Fruit fly (Drosophila melanogaster) whole organism, embryonic: Measurements from ENCODE around the gene CG14695.
A peak's percentile ranks its signal among the peaks of the same experiment; 100 is the strongest.

Source experiments
- CG10209 ChIP-seq: fragments of 200-800 bp; sonication (Bioruptor generic); optimal IDR thresholded peaks from 3 replicates; lab custom pipeline; 2017; ENCODE audit warnings: missing biosample characterization, mild to moderate bottlenecking, missing genetic modification characterization, missing genetic modification reagents
- CG10321 ChIP-seq: fragments of 200-800 bp; sonication (Bioruptor generic); IDR thresholded peaks from 2 replicates; pipeline ENCODE4 v1.3.6; 2022; ENCODE audit warnings: missing biosample characterization, missing genetic modification characterization
- CG10979 ChIP-seq: fragments of 200-800 bp; sonication (Bioruptor generic); optimal IDR thresholded peaks from 2 replicates; lab custom pipeline; 2018; ENCODE audit warnings: missing biosample characterization, mild to moderate bottlenecking, missing genetic modification characterization, moderate library complexity
- CG12769 ChIP-seq: fragments of 200-800 bp; sonication (Bioruptor generic); optimal IDR thresholded peaks from 2 replicates; lab custom pipeline; 2019; ENCODE audit warnings: missing biosample characterization, mild to moderate bottlenecking, missing genetic modification characterization, moderate library complexity
- CG14710 ChIP-seq: fragments of 200-800 bp; sonication (Bioruptor generic); optimal IDR thresholded peaks from 3 replicates; lab custom pipeline; 2019; ENCODE audit warnings: missing biosample characterization, mild to moderate bottlenecking, missing genetic modification characterization, moderate library complexity
- CG1792 ChIP-seq: fragments of 200-800 bp; sonication (Bioruptor generic); optimal IDR thresholded peaks from 2 replicates; lab custom pipeline; 2016; ENCODE audit warnings: missing biosample characterization, missing genetic modification characterization
- CG2120 ChIP-seq: fragments of 200-800 bp; sonication (Bioruptor generic); optimal IDR thresholded peaks from 3 replicates; lab custom pipeline; 2016; ENCODE audit warnings: missing biosample characterization, missing genetic modification characterization
- CG31388 ChIP-seq: fragments of 200-800 bp; sonication (Bioruptor generic); optimal IDR thresholded peaks from 2 replicates; lab custom pipeline; 2016; ENCODE audit warnings: missing biosample characterization, missing genetic modification characterization
- CG34422 ChIP-seq: fragments of 200-800 bp; sonication (Bioruptor generic); IDR thresholded peaks from 3 replicates; pipeline ENCODE4 v1.3.6; 2022; ENCODE audit warnings: missing biosample characterization, missing genetic modification characterization
- CG3995 ChIP-seq: fragments of 200-800 bp; sonication (Bioruptor generic); optimal IDR thresholded peaks from 3 replicates; lab custom pipeline; 2016; ENCODE audit warnings: missing biosample characterization, missing genetic modification characterization
- CG4730 ChIP-seq: fragments of 200-800 bp; sonication (Bioruptor generic); IDR thresholded peaks from 2 replicates; pipeline ENCODE4 v1.3.6; 2022; ENCODE audit warnings: missing biosample characterization, missing genetic modification characterization
- CG5180 ChIP-seq: fragments of 200-800 bp; sonication (Bioruptor generic); optimal IDR thresholded peaks from 3 replicates; lab custom pipeline; 2017; ENCODE audit warnings: missing biosample characterization, missing genetic modification characterization, mild to moderate bottlenecking, moderate library complexity, missing genetic modification reagents
- CG6854 ChIP-seq: fragments of 200-800 bp; sonication (Bioruptor generic); optimal IDR thresholded peaks from 3 replicates; lab custom pipeline; 2017; ENCODE audit warnings: missing biosample characterization, mild to moderate bottlenecking, missing genetic modification characterization
- CG8290 ChIP-seq, 3 experiments: fragments of 200-800 bp; sonication (Bioruptor generic); optimal IDR thresholded peaks; 2 replicates each; lab custom pipeline; 2016 to 2019; ENCODE audit warnings: missing biosample characterization in 3 of 3, missing genetic modification characterization in 3 of 3, mild to moderate bottlenecking in 2 of 3, moderate library complexity in 1 of 3
- CG8944 ChIP-seq: fragments of 200-800 bp; sonication (Bioruptor generic); optimal IDR thresholded peaks from 3 replicates; lab custom pipeline; 2016; ENCODE audit warnings: missing biosample characterization, missing genetic modification characterization
- CHES-1-like ChIP-seq: fragments of 200-800 bp; sonication (Bioruptor generic); optimal IDR thresholded peaks from 2 replicates; lab custom pipeline; 2016; ENCODE audit warnings: missing biosample characterization, missing genetic modification characterization
- Dip3 ChIP-seq: fragments of 200-800 bp; sonication (Bioruptor generic); optimal IDR thresholded peaks from 3 replicates; lab custom pipeline; 2016; ENCODE audit warnings: missing biosample characterization, missing genetic modification characterization
- Dll ChIP-seq: fragments of 200-800 bp; sonication (Bioruptor generic); IDR thresholded peaks from 4 replicates; pipeline ENCODE4 v1.3.6; 2022; ENCODE audit warnings: missing biosample characterization, missing genetic modification characterization; ENCODE audit not compliant: partially characterized antibody
- Dp ChIP-seq: fragments of 200-800 bp; sonication (Bioruptor generic); optimal IDR thresholded peaks from 2 replicates; lab custom pipeline; 2018; ENCODE audit warnings: missing biosample characterization, mild to moderate bottlenecking, missing genetic modification characterization, moderate library complexity
- Dref ChIP-seq: fragments of 200-800 bp; sonication (Bioruptor generic); IDR thresholded peaks from 2 replicates; pipeline ENCODE4 v1.3.6; 2022; ENCODE audit warnings: missing biosample characterization, missing genetic modification characterization
- NK7.1 ChIP-seq: fragments of 200-800 bp; sonication (Bioruptor generic); optimal IDR thresholded peaks from 3 replicates; lab custom pipeline; 2016; ENCODE audit warnings: missing biosample characterization, missing genetic modification characterization
- Neu2 ChIP-seq: fragments of 200-800 bp; sonication (Bioruptor generic); optimal IDR thresholded peaks from 3 replicates; lab custom pipeline; 2016; ENCODE audit warnings: missing biosample characterization, missing genetic modification characterization, borderline replicate concordance
- Xbp1 ChIP-seq: fragments of 200-800 bp; sonication (Bioruptor generic); optimal IDR thresholded peaks from 3 replicates; lab custom pipeline; 2016; ENCODE audit warnings: missing biosample characterization, mild to moderate bottlenecking, missing genetic modification characterization
- ab ChIP-seq: fragments of 200-800 bp; sonication (Bioruptor generic); optimal IDR thresholded peaks from 2 replicates; lab custom pipeline; 2016; ENCODE audit warnings: missing biosample characterization, missing genetic modification characterization
- al ChIP-seq: fragments of 200-800 bp; sonication (Bioruptor generic); IDR thresholded peaks from 2 replicates; pipeline ENCODE4 v1.3.6; 2022; ENCODE audit warnings: missing biosample characterization, missing genetic modification characterization
- ap ChIP-seq: fragments of 200-800 bp; sonication (Bioruptor generic); IDR thresholded peaks from 2 replicates; pipeline ENCODE4 v1.3.6; 2022; ENCODE audit warnings: missing biosample characterization, missing genetic modification characterization
- ase ChIP-seq: fragments of 200-800 bp; sonication (Bioruptor generic); IDR thresholded peaks from 3 replicates; pipeline ENCODE4 v1.3.6; 2022; ENCODE audit warnings: missing biosample characterization, missing genetic modification characterization
- bowl ChIP-seq: fragments of 200-800 bp; sonication (Bioruptor generic); IDR thresholded peaks from 2 replicates; pipeline ENCODE4 v1.3.6; 2022; ENCODE audit warnings: missing biosample characterization, missing genetic modification characterization
- dan ChIP-seq: fragments of 200-800 bp; sonication (Bioruptor generic); IDR thresholded peaks from 2 replicates; pipeline ENCODE4 v1.3.6; 2022; ENCODE audit warnings: missing biosample characterization, missing genetic modification characterization
- dmrt99B ChIP-seq: fragments of 200-800 bp; sonication (Bioruptor generic); optimal IDR thresholded peaks from 2 replicates; lab custom pipeline; 2018; ENCODE audit warnings: missing biosample characterization, mild to moderate bottlenecking, missing genetic modification characterization, moderate library complexity
- dpn ChIP-seq, 2 experiments: fragments of 200-800 bp; sonication (Bioruptor generic); optimal IDR thresholded peaks; 3 replicates each; lab custom pipeline; 2016; ENCODE audit warnings: missing biosample characterization in 2 of 2, missing genetic modification characterization in 2 of 2
- emc ChIP-seq: fragments of 200-800 bp; sonication (Bioruptor generic); optimal IDR thresholded peaks from 2 replicates; lab custom pipeline; 2016; ENCODE audit warnings: missing biosample characterization, missing genetic modification characterization
- fd64A ChIP-seq: fragments of 200-800 bp; sonication (Bioruptor generic); optimal IDR thresholded peaks from 3 replicates; lab custom pipeline; 2018; ENCODE audit warnings: missing biosample characterization, mild to moderate bottlenecking, missing genetic modification characterization
- fu2 ChIP-seq: fragments of 200-800 bp; sonication (Bioruptor generic); optimal IDR thresholded peaks from 2 replicates; lab custom pipeline; 2016; ENCODE audit warnings: missing biosample characterization, missing genetic modification characterization
- lilli ChIP-seq: fragments of 200-800 bp; sonication (Bioruptor generic); optimal IDR thresholded peaks from 3 replicates; lab custom pipeline; 2016; ENCODE audit warnings: missing biosample characterization, missing genetic modification characterization
- nerfin-2 ChIP-seq: fragments of 200-800 bp; sonication (Bioruptor generic); IDR thresholded peaks from 2 replicates; pipeline ENCODE4 v1.3.6; 2022; ENCODE audit warnings: missing biosample characterization, missing genetic modification characterization; ENCODE audit not compliant: partially characterized antibody
- peb ChIP-seq: fragments of 200-800 bp; sonication (Bioruptor generic); IDR thresholded peaks from 2 replicates; pipeline ENCODE4 v1.3.6; 2022; ENCODE audit warnings: missing biosample characterization, missing genetic modification characterization
- pnt ChIP-seq: fragments of 200-800 bp; sonication (Bioruptor generic); optimal IDR thresholded peaks from 3 replicates; lab custom pipeline; 2016; ENCODE audit warnings: missing biosample characterization, missing genetic modification characterization
- pzg ChIP-seq: fragments of 200-800 bp; sonication (Bioruptor generic); optimal IDR thresholded peaks from 3 replicates; lab custom pipeline; 2018; ENCODE audit warnings: missing biosample characterization, mild to moderate bottlenecking, missing genetic modification characterization, moderate library complexity
- schlank ChIP-seq: fragments of 200-800 bp; sonication (Bioruptor generic); optimal IDR thresholded peaks from 2 replicates; lab custom pipeline; 2018; ENCODE audit warnings: missing biosample characterization, mild to moderate bottlenecking, missing genetic modification characterization
- sd ChIP-seq: fragments of 200-800 bp; sonication (Bioruptor generic); optimal IDR thresholded peaks from 3 replicates; lab custom pipeline; 2018; ENCODE audit warnings: missing biosample characterization, mild to moderate bottlenecking, missing genetic modification characterization, moderate library complexity
- sens ChIP-seq: fragments of 200-800 bp; sonication (Bioruptor generic); peaks from one replicate; lab custom pipeline; 2016; ENCODE audit warnings: missing biosample characterization, missing genetic modification characterization
- sr ChIP-seq: fragments of 200-800 bp; sonication (Bioruptor generic); IDR thresholded peaks from 3 replicates; pipeline ENCODE4 v1.3.6; 2022; ENCODE audit warnings: missing biosample characterization, missing genetic modification characterization
- tll ChIP-seq, 2 experiments: fragments of 200-800 bp in 1 of 2; fragments of >200 bp in 1 of 2; sonication (Bioruptor generic) in 1 of 2; optimal IDR thresholded peaks; 2 replicates each; lab custom pipeline; 2017 to 2019; ENCODE audit warnings: missing biosample characterization in 2 of 2, missing genetic modification characterization in 2 of 2, mild to moderate bottlenecking in 1 of 2, moderate library complexity in 1 of 2
- ttk ChIP-seq: fragments of 200-800 bp; sonication (Bioruptor generic); IDR thresholded peaks from 2 replicates; pipeline ENCODE4 v2.1.2; 2022; ENCODE audit warnings: missing biosample characterization, missing genetic modification characterization
- vnd ChIP-seq: fragments of 200-800 bp; sonication (Bioruptor generic); IDR thresholded peaks from 3 replicates; pipeline ENCODE4 v1.3.6; 2022; ENCODE audit warnings: missing biosample characterization, missing genetic modification characterization; ENCODE audit not compliant: partially characterized antibody
- zen ChIP-seq: fragments of 200-800 bp; sonication (Bioruptor generic); optimal IDR thresholded peaks from 3 replicates; lab custom pipeline; 2018; ENCODE audit warnings: missing biosample characterization, mild to moderate bottlenecking, missing genetic modification characterization, moderate library complexity
- zen2 ChIP-seq: fragments of 200-800 bp; sonication (Bioruptor generic); IDR thresholded peaks from 3 replicates; pipeline ENCODE4 v1.3.6; 2022; ENCODE audit warnings: missing biosample characterization, missing genetic modification characterization; ENCODE audit not compliant: partially characterized antibody

Gene CG14695

dm6 chr3R:10875515-10876434 lies 3.3 kb downstream of the CG14695 start, which contains the start of gene Sodh2 (continued):
- TF ChIP-seq emc (GFP tag; lab: Kevin White, UChicago) (no peak), Neu2 (GFP tag; lab: Kevin White, UChicago) (no peak), CG3995 (peak; percentile 6), CG12769 (peak; percentile 91), nerfin-2 (GFP tag; lab: Robert Waterston, UW) (no peak), Dip3 (GFP tag; lab: Kevin White, UChicago) (peak; percentile 78), lilli (peak; percentile 83), ap (GFP tag; lab: Robert Waterston, UW) (peak; percentile 32; the same call in 1 of the 2 replicates), zen2 (GFP tag; lab: Robert Waterston, UW) (no peak), sr (peak; percentile 90), pnt (GFP tag; lab: Kevin White, UChicago) (peak; percentile 31), CG2120 (GFP tag; lab: Kevin White, UChicago) (peak; percentile 92), vnd (GFP tag; lab: Robert Waterston, UW) (no peak), peb (GFP tag; lab: Robert Waterston, UW) (no peak), NK7.1 (peak; percentile 15), dmrt99B (tag; lab: Kevin White, UChicago) (peak; percentile 79), ase (peak; percentile 57; the same call in 2 of the 3 replicates), fd64A (peak; percentile 48), CG8290 (GFP tag; optimal IDR thresholded peaks at IDR 0.05; lab: Kevin White, UChicago) (no peak), CG8290 (tag; optimal IDR thresholded peaks at IDR 0.05; lab: Kevin White, UChicago) (peak in 1 of 2 experiments; percentile 94), CG8944 (GFP tag; lab: Kevin White, UChicago) (peak; percentile 53), ttk (GFP tag; lab: Robert Waterston, UW) (no peak), Xbp1 (peak; percentile 47), al (GFP tag; lab: Robert Waterston, UW) (peak; percentile 62), tll (GFP tag; optimal IDR thresholded peaks at IDR 0.05; lab: Kevin White, UChicago) (no peak), fu2 (GFP tag; lab: Kevin White, UChicago) (peak; percentile 45), CG10209 (GFP tag; lab: Kevin White, UChicago) (peak; percentile 73), sens (GFP tag; lab: Kevin White, UChicago) (peak; percentile 91), Dp (GFP tag; lab: Kevin White, UChicago) (peak; percentile 1), ab (GFP tag; lab: Kevin White, UChicago) (peak; percentile 37), CG6854 (GFP tag; lab: Kevin White, UChicago) (peak; percentile 83), CHES-1-like (GFP tag; lab: Kevin White, UChicago) (peak; percentile 71), CG4730 (GFP tag; lab: Robert Waterston, UW) (no peak), CG10321 (GFP tag; lab: Robert Waterston, UW) (no peak), bowl (no peak; the same call in 1 of the 2 replicates), Dref (GFP tag; lab: Robert Waterston, UW) (no peak), CG5180 (GFP tag; lab: Kevin White, UChicago) (peak; percentile 68), schlank (tag; lab: Kevin White, UChicago) (peak; percentile 86), zen (tag; lab: Kevin White, UChicago) (no peak), CG34422 (GFP tag; lab: Robert Waterston, UW) (peak; percentile 87), CG10979 (peak; percentile 71), pzg (GFP tag; lab: Kevin White, UChicago) (peak; percentile 7), CG31388 (GFP tag; lab: Kevin White, UChicago) (no peak), dan (no peak), CG14710 (tag; lab: Kevin White, UChicago) (peak; percentile 71), dpn (GFP tag; optimal IDR thresholded peaks at IDR 0.05; lab: Kevin White, UChicago) (peak; percentile 39 to 69), Dll (GFP tag; lab: Robert Waterston, UW) (no peak), sd (tag; lab: Kevin White, UChicago) (peak; percentile 64), CG1792 (GFP tag; lab: Kevin White, UChicago) (peak; percentile 68)
